Fruit fly (Drosophila melanogaster): ENCODE results near the gene JYalpha.

Gene JYalpha

DNA sequence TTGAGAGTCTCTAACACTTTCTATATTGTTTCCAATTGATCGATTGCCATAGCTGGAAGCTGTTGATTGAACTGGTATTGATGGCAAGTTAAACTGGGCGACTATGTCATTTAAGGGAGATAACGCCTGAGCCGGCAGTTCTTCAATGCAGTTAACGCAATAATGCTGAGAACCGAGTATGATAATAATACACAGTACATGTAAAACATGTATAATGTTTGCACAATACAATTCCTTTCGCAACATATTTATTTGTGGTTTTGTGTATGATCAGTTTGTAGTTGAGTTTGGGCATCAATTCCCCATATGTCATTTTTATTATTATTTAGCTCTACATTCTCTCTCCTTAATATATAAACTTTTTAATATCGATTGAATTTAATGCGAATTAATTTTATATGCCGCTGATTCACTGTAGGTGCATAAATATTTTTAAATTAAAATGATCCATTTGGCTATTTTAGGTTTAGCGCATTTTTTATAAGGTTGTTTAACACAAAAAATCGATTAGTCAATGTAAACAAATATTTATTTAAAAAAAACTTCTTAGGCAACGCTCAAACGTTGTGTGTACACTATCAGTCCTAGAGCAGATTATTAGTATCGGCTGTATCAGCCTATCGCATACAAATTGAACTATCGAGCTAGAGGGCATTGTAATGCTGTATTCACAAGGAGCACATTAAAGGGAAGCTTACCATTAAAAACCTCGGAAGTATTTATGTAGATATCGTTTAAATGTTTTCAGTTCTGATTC lies 42.7 kb downstream of the JYalpha start, which contains the start of gene PlexB (continued):
- TF ChIP-seq lov (optimal IDR thresholded peaks at IDR 0.05) (no peak), lov (GFP tag; IDR thresholded peaks at IDR 0.05) (no peak), CG8359 (GFP tag; optimal IDR thresholded peaks at IDR 0.05; ENCODE audit: borderline replicate concordance) (no peak), CG7271 (tag; optimal IDR thresholded peaks at IDR 0.05) (peak; percentile 20), MBD-R2 (GFP tag; IDR thresholded peaks at IDR 0.05) (peak; percentile 40; the same call in 1 of the 2 replicates), CG7786 (GFP tag; optimal IDR thresholded peaks at IDR 0.05) (peak; percentile 26), CG7556 (GFP tag; optimal IDR thresholded peaks at IDR 0.05) (no peak), Sry-β (GFP tag; optimal IDR thresholded peaks at IDR 0.05) (no peak), sr (GFP tag; IDR thresholded peaks at IDR 0.05) (no peak), trh (GFP tag; optimal IDR thresholded peaks at IDR 0.05) (no peak), fd64A (GFP tag; optimal IDR thresholded peaks at IDR 0.05) (no peak), Ptx1 (GFP tag; IDR thresholded peaks at IDR 0.05) (no peak), trem (tag; optimal IDR thresholded peaks at IDR 0.05) (peak; percentile 32), CG4730 (GFP tag; IDR thresholded peaks at IDR 0.05) (no peak), Poxn (GFP tag; IDR thresholded peaks at IDR 0.05) (no peak), zen (tag; optimal IDR thresholded peaks at IDR 0.05) (peak; percentile 54), slou (GFP tag; optimal IDR thresholded peaks at IDR 0.05) (no peak), CG2202 (tag; optimal IDR thresholded peaks at IDR 0.05) (no peak), D19A (tag; optimal IDR thresholded peaks at IDR 0.05) (peak; percentile 24), fd96Cb (tag; optimal IDR thresholded peaks at IDR 0.05) (no peak), CG4360 (GFP tag; IDR thresholded peaks at IDR 0.05) (no peak), CG12071 (GFP tag; optimal IDR thresholded peaks at IDR 0.05) (no peak), croc (GFP tag; conservative IDR thresholded peaks at IDR 0.05) (no peak), ewg (GFP tag; optimal IDR thresholded peaks at IDR 0.05) (no peak), CG3838 (GFP tag; optimal IDR thresholded peaks at IDR 0.05) (no peak), insv (GFP tag; optimal IDR thresholded peaks at IDR 0.05) (no peak), Sox100B (GFP tag; optimal IDR thresholded peaks at IDR 0.05) (peak; percentile 29), Dad (GFP tag; optimal IDR thresholded peaks at IDR 0.05) (no peak), CG17385 (GFP tag; optimal IDR thresholded peaks at IDR 0.05) (no peak), CG8281 (tag; optimal IDR thresholded peaks at IDR 0.05) (no peak), CG15696 (tag; optimal IDR thresholded peaks at IDR 0.05) (no peak), CG4404 (GFP tag; IDR thresholded peaks at IDR 0.05) (no peak), sd (tag; optimal IDR thresholded peaks at IDR 0.05) (no peak), cas (GFP tag; IDR thresholded peaks at IDR 0.05) (no peak), CG3065 (GFP tag; optimal IDR thresholded peaks at IDR 0.05) (no peak), Jarid2 (GFP tag; optimal IDR thresholded peaks at IDR 0.05) (no peak), Pdp1 (GFP tag; optimal IDR thresholded peaks at IDR 0.05) (peak in 1 of 2 experiments; percentile 60), Meics (GFP tag; optimal IDR thresholded peaks at IDR 0.05) (no peak), cad (GFP tag; optimal IDR thresholded peaks at IDR 0.05) (no peak), ci (GFP tag; IDR thresholded peaks at IDR 0.05) (no peak), Sin3A (optimal IDR thresholded peaks at IDR 0.05) (peak; percentile 5), CG4820 (GFP tag; optimal IDR thresholded peaks at IDR 0.05) (no peak), esg (GFP tag; conservative IDR thresholded peaks at IDR 0.05) (no peak), mirr (GFP tag; optimal IDR thresholded peaks at IDR 0.05) (no peak), ac (GFP tag; optimal IDR thresholded peaks at IDR 0.05) (no peak), CG31388 (GFP tag; optimal IDR thresholded peaks at IDR 0.05) (no peak), GATAe (GFP tag; conservative IDR thresholded peaks at IDR 0.05) (peak; percentile 41; the same call in 1 of the 2 replicates), bbx (GFP tag; IDR thresholded peaks at IDR 0.05; ENCODE audit: partially characterized antibody) (peak; percentile 93), Tbp (GFP tag; optimal IDR thresholded peaks at IDR 0.05) (no peak), ranshi (GFP tag; IDR thresholded peaks at IDR 0.05) (no peak), Hr3 (GFP tag; optimal IDR thresholded peaks at IDR 0.05) (peak; percentile 3)

Measured in whole organism, embryonic.